Worm (Caenorhabditis elegans): ENCODE measurements around the gene sra-9.
A peak's percentile ranks its signal among the peaks of the same experiment; 100 is the strongest.

The sra-9 gene

DNA sequence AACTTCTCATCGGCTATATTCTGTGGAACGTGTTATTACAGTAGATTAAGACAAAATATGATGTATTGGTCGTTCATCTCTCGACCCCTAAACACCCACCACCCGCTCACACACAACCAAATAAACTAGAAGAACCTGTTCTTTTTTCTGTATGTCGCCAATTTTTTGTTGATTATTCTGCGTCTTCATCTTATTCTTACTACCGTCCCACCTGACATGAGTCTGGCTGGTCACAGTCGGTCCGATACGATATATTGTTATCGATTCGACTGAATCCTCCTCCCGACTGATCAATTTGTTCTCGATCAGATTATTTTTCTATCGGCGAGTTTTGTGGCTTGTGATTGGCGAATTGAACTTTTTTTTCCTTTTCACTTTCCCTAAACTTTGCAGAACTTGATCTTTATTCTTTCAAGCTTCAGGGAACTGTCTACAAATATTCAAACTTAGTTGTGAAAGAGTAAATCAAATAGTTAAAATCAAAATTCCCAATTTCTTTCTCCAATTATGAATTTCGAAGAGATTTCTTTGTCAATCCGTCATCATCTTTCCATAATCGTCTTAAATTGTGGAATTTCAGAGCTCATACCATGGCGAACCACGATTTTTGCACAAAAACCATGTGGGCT, 22.9 kb downstream of the sra-9 start, which contains the start of gene F35H8.2:
Gene F35H8.2, plus strand, starts transcription at position 579 of the 629 bp plus-strand sequence.
- TF ChIP-seq hlh-30 (tag; optimal IDR thresholded peaks at IDR 0.05; ENCODE audit: insufficient read depth), result no peak
- no peak for TF ChIP-seq tbx-2 (tag; optimal IDR thresholded peaks at IDR 0.05)
- no peak for TF ChIP-seq npax-4 (tag; optimal IDR thresholded peaks at IDR 0.05)
- TF ChIP-seq ceh-6 (GFP tag; optimal IDR thresholded peaks at IDR 0.05), result no peak
- TF ChIP-seq tbx-7 (tag; optimal IDR thresholded peaks at IDR 0.05), result no peak
- TF ChIP-seq ama-1 (optimal IDR thresholded peaks at IDR 0.05), result no peak
- TF ChIP-seq ceh-31 (tag; optimal IDR thresholded peaks at IDR 0.05), result no peak

- TF ChIP-seq ets-4 (tag; optimal IDR thresholded peaks at IDR 0.05), result no peak
- TF ChIP-seq madf-2 (tag; optimal IDR thresholded peaks at IDR 0.05), result no peak
- no peak for TF ChIP-seq ceh-22 (tag; optimal IDR thresholded peaks at IDR 0.05)
- TF ChIP-seq T23F11.4 (GFP tag; optimal IDR thresholded peaks at IDR 0.05), result no peak
- no peak for TF ChIP-seq syd-9 (tag; optimal IDR thresholded peaks at IDR 0.05)
- TF ChIP-seq hlh-6 (tag; optimal IDR thresholded peaks at IDR 0.05), result no peak
- TF ChIP-seq ceh-48 (tag; optimal IDR thresholded peaks at IDR 0.05), result no peak
- TF ChIP-seq tbx-2 (tag; optimal IDR thresholded peaks at IDR 0.05), result no peak
- TF ChIP-seq ttx-3 (tag; optimal IDR thresholded peaks at IDR 0.05), result no peak
- no peak for TF ChIP-seq unc-86 (tag; optimal IDR thresholded peaks at IDR 0.05)
- TF ChIP-seq hlh-8 (tag; optimal IDR thresholded peaks at IDR 0.05), result no peak
- TF ChIP-seq pros-1 (tag; optimal IDR thresholded peaks at IDR 0.05), result no peak
- no peak for TF ChIP-seq pqm-1 (tag; optimal IDR thresholded peaks at IDR 0.05)
- no peak for TF ChIP-seq elt-4 (tag; optimal IDR thresholded peaks at IDR 0.05)
- no peak for TF ChIP-seq hlh-15 (tag; optimal IDR thresholded peaks at IDR 0.05)
- no peak for TF ChIP-seq nhr-232 (tag; optimal IDR thresholded peaks at IDR 0.05)
- no peak for TF ChIP-seq sdc-2 (tag; optimal IDR thresholded peaks at IDR 0.05)
Measured at ce11 chrII:9556582-9556981, 24.5 kb downstream of the sra-9 start.

ce11 chrII:9557437-9558150, 25.5 kb downstream of the sra-9 start, which contains the start of gene zfp-2:
Gene zfp-2 (plus strand): TSS chrII:9557650.
- no peak for TF ChIP-seq pha-2 (tag; optimal IDR thresholded peaks at IDR 0.05)
- TF ChIP-seq ahr-1 (tag; optimal IDR thresholded peaks at IDR 0.05), result no peak
- TF ChIP-seq pqm-1 (tag; optimal IDR thresholded peaks at IDR 0.05), result no peak
- TF ChIP-seq ceh-48 (tag; optimal IDR thresholded peaks at IDR 0.05), result no peak
- TF ChIP-seq unc-3 (GFP tag; conservative IDR thresholded peaks at IDR 0.05), result no peak
- no peak for TF ChIP-seq unc-3 (tag; optimal IDR thresholded peaks at IDR 0.05)
- peak; percentile 47 for TF ChIP-seq unc-42 (tag; optimal IDR thresholded peaks at IDR 0.05)

- TF ChIP-seq sox-2 (GFP tag; IDR thresholded peaks at IDR 0.05) (no peak), ceh-34 (tag; optimal IDR thresholded peaks at IDR 0.05) (no peak), ama-1 (optimal IDR thresholded peaks at IDR 0.05) (no peak), ceh-31 (tag; optimal IDR thresholded peaks at IDR 0.05) (no peak), sdc-2 (tag; optimal IDR thresholded peaks at IDR 0.05) (no peak), pat-9 (tag; optimal IDR thresholded peaks at IDR 0.05) (no peak), hlh-6 (tag; optimal IDR thresholded peaks at IDR 0.05) (no peak), madf-2 (tag; optimal IDR thresholded peaks at IDR 0.05) (no peak), ceh-18 (tag; optimal IDR thresholded peaks at IDR 0.05) (no peak), ceh-22 (tag; optimal IDR thresholded peaks at IDR 0.05) (no peak), ceh-2 (tag; optimal IDR thresholded peaks at IDR 0.05) (no peak), ceh-14 (tag; optimal IDR thresholded peaks at IDR 0.05) (no peak), dve-1 (tag; optimal IDR thresholded peaks at IDR 0.05) (no peak), ref-2 (tag; optimal IDR thresholded peaks at IDR 0.05) (no peak), elt-2 (tag; optimal IDR thresholded peaks at IDR 0.05) (no peak), eyg-1 (tag; optimal IDR thresholded peaks at IDR 0.05) (no peak), pqm-1 (tag; optimal IDR thresholded peaks at IDR 0.05) (no peak), ceh-45 (GFP tag; IDR thresholded peaks at IDR 0.05) (no peak), gmeb-2 (tag; optimal IDR thresholded peaks at IDR 0.05) (no peak), ahr-1 (tag; optimal IDR thresholded peaks at IDR 0.05) (no peak)
Measured at ce11 chrII:9558906-9559305, 26.8 kb downstream of the sra-9 start.

Data from whole organism, late embryonic.